Fruit fly (Drosophila melanogaster) whole organism, adult: Measurements from ENCODE around the gene Unr.

ENCODE experiments used
- Mnt ChIP-seq: fragments of 200-800 bp; sonication (Bioruptor generic); optimal IDR thresholded peaks from 2 replicates; lab custom pipeline; 2016; ENCODE audit warnings: missing biosample characterization, mild to moderate bottlenecking, missing genetic modification characterization
- pad ChIP-seq: fragments of 200-800 bp; sonication (Bioruptor generic); optimal IDR thresholded peaks from 3 replicates; lab custom pipeline; 2017; ENCODE audit warnings: missing biosample characterization, missing genetic modification characterization, mild to moderate bottlenecking, moderate library complexity, missing genetic modification reagents

DNA sequence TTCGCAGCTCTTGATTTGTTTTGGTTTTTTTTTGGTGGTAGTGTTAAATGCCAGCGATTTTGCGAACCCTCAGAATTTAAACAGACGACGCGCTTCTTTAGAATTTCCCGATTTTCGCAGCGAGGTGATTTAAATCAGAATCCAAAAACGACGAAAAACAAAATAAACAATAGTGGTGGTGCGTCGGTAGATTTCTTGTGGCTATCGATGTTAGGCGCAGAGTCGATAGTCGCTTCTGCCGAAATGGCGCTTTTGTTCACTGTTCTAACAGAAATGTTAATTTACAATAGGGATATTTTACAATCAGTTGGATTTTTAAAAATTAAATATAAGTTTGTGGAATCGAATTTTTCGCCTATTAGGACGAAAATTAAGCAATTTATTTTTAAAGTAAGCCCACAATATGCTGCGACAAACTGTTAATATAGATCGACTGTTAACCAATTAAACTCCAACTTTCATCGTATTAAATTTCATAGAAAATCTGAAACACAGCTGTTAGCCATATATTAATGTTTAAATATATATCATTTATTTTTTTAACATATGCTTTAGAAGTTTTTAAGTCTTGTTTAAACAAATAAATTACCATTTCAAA lies 7.1 kb upstream of the Unr start, which contains the start of gene CG6983:
- no peak for TF ChIP-seq Mnt (GFP tag; lab: Kevin White, UChicago)
- no peak for TF ChIP-seq pad
